Fruit fly (Drosophila melanogaster) whole organism, embryonic: ENCODE results near the gene CG43347.

Source experiments
- Bgb ChIP-seq: fragments of 200-800 bp; sonication (Bioruptor generic); IDR thresholded peaks from 2 replicates; pipeline ENCODE4 v1.3.6; 2022; ENCODE audit warnings: missing biosample characterization, missing genetic modification characterization; ENCODE audit not compliant: partially characterized antibody
- CG10321 ChIP-seq: fragments of 200-800 bp; sonication (Bioruptor generic); IDR thresholded peaks from 2 replicates; pipeline ENCODE4 v1.3.6; 2022; ENCODE audit warnings: missing biosample characterization, missing genetic modification characterization
- CG10366 ChIP-seq: fragments of 200-800 bp; sonication (Bioruptor generic); IDR thresholded peaks from 2 replicates; pipeline ENCODE4 v1.3.6; 2022; ENCODE audit warnings: missing biosample characterization, missing genetic modification characterization
- CG10654 ChIP-seq: fragments of 200-800 bp; sonication (Bioruptor generic); optimal IDR thresholded peaks from 2 replicates; lab custom pipeline; 2016; ENCODE audit warnings: missing biosample characterization, missing genetic modification characterization
- CG12299 ChIP-seq: fragments of 200-800 bp; sonication (Bioruptor generic); optimal IDR thresholded peaks from 2 replicates; lab custom pipeline; 2018; ENCODE audit warnings: missing biosample characterization, mild to moderate bottlenecking, missing genetic modification characterization
- CG12769 ChIP-seq: fragments of 200-800 bp; sonication (Bioruptor generic); optimal IDR thresholded peaks from 2 replicates; lab custom pipeline; 2019; ENCODE audit warnings: missing biosample characterization, mild to moderate bottlenecking, missing genetic modification characterization, moderate library complexity
- CG12942 ChIP-seq: fragments of 200-800 bp; sonication (Bioruptor generic); optimal IDR thresholded peaks from 3 replicates; lab custom pipeline; 2016; ENCODE audit warnings: missing biosample characterization, missing genetic modification characterization
- CG14441 ChIP-seq: fragments of 200-800 bp; sonication (Bioruptor generic); IDR thresholded peaks from 2 replicates; pipeline ENCODE4 v1.3.6; 2022; ENCODE audit warnings: missing biosample characterization, missing genetic modification characterization
- CG14860 ChIP-seq: fragments of 200-800 bp; sonication (Bioruptor generic); IDR thresholded peaks from 3 replicates; pipeline ENCODE4 v1.3.6; 2022; ENCODE audit warnings: missing biosample characterization, missing genetic modification characterization; ENCODE audit not compliant: partially characterized antibody
- CG1603 ChIP-seq: fragments of 200-800 bp; sonication (Bioruptor generic); optimal IDR thresholded peaks from 2 replicates; lab custom pipeline; 2019; ENCODE audit warnings: missing biosample characterization, mild to moderate bottlenecking, missing genetic modification characterization, moderate library complexity
- CG17612 ChIP-seq: fragments of 200-800 bp; sonication (Bioruptor generic); IDR thresholded peaks from 2 replicates; pipeline ENCODE4 v1.3.6; 2022; ENCODE audit warnings: missing biosample characterization, missing genetic modification characterization
- CG17829 ChIP-seq: fragments of 200-800 bp; optimal IDR thresholded peaks from 2 replicates; lab custom pipeline; 2019; ENCODE audit warnings: missing biosample characterization, mild to moderate bottlenecking, missing genetic modification characterization, moderate library complexity
- CG1792 ChIP-seq: fragments of 200-800 bp; sonication (Bioruptor generic); optimal IDR thresholded peaks from 2 replicates; lab custom pipeline; 2016; ENCODE audit warnings: missing biosample characterization, missing genetic modification characterization
- CG2129 ChIP-seq: fragments of 200-800 bp; sonication (Bioruptor generic); IDR thresholded peaks from 2 replicates; pipeline ENCODE4 v1.3.6; 2022; ENCODE audit warnings: missing biosample characterization, missing genetic modification characterization; ENCODE audit not compliant: partially characterized antibody
- CG3281 ChIP-seq: fragments of 200-800 bp; sonication (Bioruptor generic); optimal IDR thresholded peaks from 3 replicates; lab custom pipeline; 2017; ENCODE audit warnings: missing biosample characterization, mild to moderate bottlenecking, missing genetic modification characterization
- CG3847 ChIP-seq: fragments of 200-800 bp; sonication (Bioruptor generic); IDR thresholded peaks from 2 replicates; pipeline ENCODE4 v1.3.6; 2022; ENCODE audit warnings: missing biosample characterization, missing genetic modification characterization
- CG3995 ChIP-seq: fragments of 200-800 bp; sonication (Bioruptor generic); optimal IDR thresholded peaks from 3 replicates; lab custom pipeline; 2016; ENCODE audit warnings: missing biosample characterization, missing genetic modification characterization
- CG6689 ChIP-seq: fragments of 200-800 bp; sonication (Bioruptor generic); IDR thresholded peaks from 2 replicates; pipeline ENCODE4 v1.3.6; 2022; ENCODE audit warnings: missing biosample characterization, missing genetic modification characterization
- CG7556 ChIP-seq: fragments of 200-800 bp; sonication (Bioruptor generic); optimal IDR thresholded peaks from 2 replicates; lab custom pipeline; 2017; ENCODE audit warnings: missing biosample characterization, mild to moderate bottlenecking, missing genetic modification characterization
- CG8281 ChIP-seq: fragments of 200-800 bp; sonication (Bioruptor generic); optimal IDR thresholded peaks from 2 replicates; lab custom pipeline; 2018; ENCODE audit warnings: missing biosample characterization, mild to moderate bottlenecking, missing genetic modification characterization, moderate library complexity
- CG8388 ChIP-seq: fragments of 200-800 bp; sonication (Bioruptor generic); optimal IDR thresholded peaks from 2 replicates; lab custom pipeline; 2019; ENCODE audit warnings: missing biosample characterization, mild to moderate bottlenecking, missing genetic modification characterization, moderate library complexity
- CG8944 ChIP-seq: fragments of 200-800 bp; sonication (Bioruptor generic); optimal IDR thresholded peaks from 3 replicates; lab custom pipeline; 2016; ENCODE audit warnings: missing biosample characterization, missing genetic modification characterization
- CG9797 ChIP-seq: fragments of 200-800 bp; sonication (Bioruptor generic); optimal IDR thresholded peaks from 3 replicates; lab custom pipeline; 2018; ENCODE audit warnings: missing biosample characterization, mild to moderate bottlenecking, missing genetic modification characterization
- D ChIP-seq, 2 experiments: fragments of 200-800 bp in 1 of 2; fragments of >200 bp in 1 of 2; sonication (Bioruptor generic) in 1 of 2; optimal IDR thresholded peaks; 2 replicates in 1 of 2; 3 replicates in 1 of 2; lab custom pipeline; 2017; ENCODE audit warnings: mild to moderate bottlenecking in 1 of 2, missing biosample characterization in 1 of 2, missing genetic modification characterization in 1 of 2, missing genetic modification reagents in 1 of 2
- D19A ChIP-seq: fragments of 200-800 bp; optimal IDR thresholded peaks from 3 replicates; lab custom pipeline; 2019; ENCODE audit warnings: missing biosample characterization, mild to moderate bottlenecking, missing genetic modification characterization, moderate library complexity
- Dip3 ChIP-seq: fragments of 200-800 bp; sonication (Bioruptor generic); optimal IDR thresholded peaks from 3 replicates; lab custom pipeline; 2016; ENCODE audit warnings: missing biosample characterization, missing genetic modification characterization
- Dref ChIP-seq: fragments of 200-800 bp; sonication (Bioruptor generic); IDR thresholded peaks from 2 replicates; pipeline ENCODE4 v1.3.6; 2022; ENCODE audit warnings: missing biosample characterization, missing genetic modification characterization
- H2.0 ChIP-seq: fragments of 200-800 bp; sonication (Bioruptor generic); IDR thresholded peaks from 2 replicates; pipeline ENCODE4 v1.3.6; 2022; ENCODE audit warnings: missing biosample characterization, missing genetic modification characterization
- Hr39 ChIP-seq: fragments of >200 bp; optimal IDR thresholded peaks from 2 replicates; lab custom pipeline; 2017
- Lim3 ChIP-seq: fragments of 200-800 bp; sonication (Bioruptor generic); IDR thresholded peaks from 2 replicates; pipeline ENCODE4 v1.3.6; 2022; ENCODE audit warnings: missing biosample characterization, missing genetic modification characterization
- Med ChIP-seq: fragments of 200-800 bp; sonication (Bioruptor generic); peaks from one replicate; lab custom pipeline; 2016; ENCODE audit warnings: missing biosample characterization, missing genetic modification characterization, mild to moderate bottlenecking, inconsistent platforms, moderate library complexity
- Neu2 ChIP-seq: fragments of 200-800 bp; sonication (Bioruptor generic); optimal IDR thresholded peaks from 3 replicates; lab custom pipeline; 2016; ENCODE audit warnings: missing biosample characterization, missing genetic modification characterization, borderline replicate concordance
- PHDP ChIP-seq: fragments of 200-800 bp; sonication (Bioruptor generic); optimal IDR thresholded peaks from 3 replicates; lab custom pipeline; 2018; ENCODE audit warnings: missing biosample characterization, mild to moderate bottlenecking, missing genetic modification characterization, moderate library complexity
- Rx ChIP-seq: fragments of 200-800 bp; sonication (Bioruptor generic); IDR thresholded peaks from 2 replicates; pipeline ENCODE4 v1.3.6; 2022; ENCODE audit warnings: missing biosample characterization, missing genetic modification characterization
- Sin3A ChIP-seq: fragments of >200 bp; optimal IDR thresholded peaks from 2 replicates; lab custom pipeline; 2018
- Sry-δ ChIP-seq: fragments of 200-800 bp; sonication (Bioruptor generic); optimal IDR thresholded peaks from 2 replicates; lab custom pipeline; 2016; ENCODE audit warnings: missing biosample characterization, missing genetic modification characterization
- Xbp1 ChIP-seq: fragments of 200-800 bp; sonication (Bioruptor generic); optimal IDR thresholded peaks from 3 replicates; lab custom pipeline; 2016; ENCODE audit warnings: missing biosample characterization, mild to moderate bottlenecking, missing genetic modification characterization
- btn ChIP-seq: fragments of 200-800 bp; sonication (Bioruptor generic); optimal IDR thresholded peaks from 2 replicates; lab custom pipeline; 2016; ENCODE audit warnings: missing biosample characterization, missing genetic modification characterization
- cad ChIP-seq: fragments of >200 bp; optimal IDR thresholded peaks from 2 replicates; lab custom pipeline; 2017; ENCODE audit warnings: missing biosample characterization, missing genetic modification characterization
- caup ChIP-seq: fragments of 200-800 bp; sonication (Bioruptor generic); optimal IDR thresholded peaks from 3 replicates; lab custom pipeline; 2017; ENCODE audit warnings: missing biosample characterization, mild to moderate bottlenecking, missing genetic modification characterization, moderate library complexity; ENCODE audit not compliant: severe bottlenecking
- croc ChIP-seq: fragments of 200-800 bp; sonication (Bioruptor generic); conservative IDR thresholded peaks from 3 replicates; pipeline ENCODE4 v1.3.6; 2022; ENCODE audit warnings: missing biosample characterization, missing genetic modification characterization
- danr ChIP-seq: fragments of 200-800 bp; sonication (Bioruptor generic); IDR thresholded peaks from 2 replicates; pipeline ENCODE4 v1.3.6; 2022; ENCODE audit warnings: missing biosample characterization, missing genetic modification characterization
- dati ChIP-seq: fragments of 200-800 bp; sonication (Bioruptor generic); IDR thresholded peaks from 2 replicates; pipeline ENCODE4 v1.3.6; 2022; ENCODE audit warnings: missing biosample characterization, missing genetic modification characterization
- dimm ChIP-seq: fragments of 200-800 bp; sonication (Bioruptor generic); IDR thresholded peaks from 2 replicates; pipeline ENCODE4 v1.3.6; 2022; ENCODE audit warnings: missing biosample characterization, missing genetic modification characterization
- fd96Cb ChIP-seq: fragments of 200-800 bp; sonication (Bioruptor generic); optimal IDR thresholded peaks from 2 replicates; lab custom pipeline; 2018; ENCODE audit warnings: missing biosample characterization, mild to moderate bottlenecking, missing genetic modification characterization, moderate library complexity
- gce ChIP-seq: fragments of 200-800 bp; sonication (Bioruptor generic); IDR thresholded peaks from 3 replicates; pipeline ENCODE4 v1.3.6; 2022; ENCODE audit warnings: missing biosample characterization, missing genetic modification characterization
- h ChIP-seq: fragments of >200 bp; optimal IDR thresholded peaks from 2 replicates; lab custom pipeline; 2017
- jing ChIP-seq: fragments of 200-800 bp; sonication (Bioruptor generic); optimal IDR thresholded peaks from 2 replicates; lab custom pipeline; 2018; ENCODE audit warnings: missing biosample characterization, mild to moderate bottlenecking, missing genetic modification characterization
- nau ChIP-seq: fragments of 200-800 bp; sonication (Bioruptor generic); optimal IDR thresholded peaks from 3 replicates; lab custom pipeline; 2017; ENCODE audit warnings: missing biosample characterization, mild to moderate bottlenecking, missing genetic modification characterization, missing genetic modification reagents
- pros ChIP-seq: fragments of 200-800 bp; sonication (Bioruptor generic); optimal IDR thresholded peaks from 3 replicates; lab custom pipeline; 2019; ENCODE audit warnings: missing biosample characterization, mild to moderate bottlenecking, missing genetic modification characterization, moderate library complexity
- z ChIP-seq: fragments of 200-800 bp; sonication (Bioruptor generic); IDR thresholded peaks from 3 replicates; pipeline ENCODE4 v1.3.6; 2022; ENCODE audit warnings: missing biosample characterization, missing genetic modification characterization
- zfh1 ChIP-seq: fragments of 200-800 bp; sonication (Bioruptor generic); IDR thresholded peaks from 3 replicates; pipeline ENCODE4 v1.3.6; 2022; ENCODE audit warnings: missing biosample characterization, missing genetic modification characterization

CG43347 gene

DNA sequence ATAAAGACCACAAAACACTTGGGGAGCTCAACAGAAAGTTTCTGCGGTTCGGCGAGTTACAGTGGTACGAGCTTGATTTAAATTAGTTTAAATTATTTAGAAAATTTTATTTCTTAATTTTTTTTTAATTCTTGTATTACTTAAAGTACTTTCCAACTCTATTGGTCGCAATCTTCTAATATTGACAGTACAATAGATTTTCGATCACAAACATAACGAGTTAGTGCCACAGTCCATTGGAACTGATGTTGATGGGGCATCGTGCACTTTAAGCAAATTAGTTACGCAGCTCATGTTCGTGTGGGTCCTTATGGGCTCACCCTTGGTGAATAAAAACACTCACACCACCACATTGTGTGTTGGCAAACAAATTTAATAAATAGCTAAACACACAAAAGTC, 46.4 kb downstream of the CG43347 start (continued):
- no peak for TF ChIP-seq CG10321 (GFP tag; lab: Robert Waterston, UW)
- peak; percentile 53; the same call in 1 of the 2 replicates for TF ChIP-seq CG6689 (GFP tag; lab: Robert Waterston, UW)
- TF ChIP-seq H2.0 (GFP tag; lab: Robert Waterston, UW) = peak; percentile 47
- no peak for TF ChIP-seq croc (GFP tag; lab: Robert Waterston, UW)
- peak; percentile 2 for TF ChIP-seq CG12942
- TF ChIP-seq danr = no peak
- TF ChIP-seq CG17829 (tag; lab: Kevin White, UChicago) = peak; percentile 31
- peak; percentile 12 for TF ChIP-seq CG1603
- TF ChIP-seq z (GFP tag; lab: Robert Waterston, UW) = no peak
- no peak for TF ChIP-seq CG12769 (tag; lab: Kevin White, UChicago)
- TF ChIP-seq fd96Cb (tag; lab: Kevin White, UChicago) = peak; percentile 53
- no peak for TF ChIP-seq Hr39 (lab: Kevin White, UChicago)
- TF ChIP-seq btn (GFP tag; lab: Kevin White, UChicago) = no peak
- TF ChIP-seq gce (GFP tag; lab: Robert Waterston, UW) = peak; percentile 71; the same call in 2 of the 3 replicates
- TF ChIP-seq CG10366 = peak; percentile 61
- TF ChIP-seq CG8388 (GFP tag; lab: Kevin White, UChicago) = peak; percentile 40
- TF ChIP-seq CG10654 (GFP tag; lab: Kevin White, UChicago) = peak; percentile 25
- TF ChIP-seq cad = no peak
- no peak for TF ChIP-seq caup (GFP tag; lab: Kevin White, UChicago)
- TF ChIP-seq D19A = peak; percentile 45
- TF ChIP-seq CG3281 = peak; percentile 54
- TF ChIP-seq nau (GFP tag; lab: Kevin White, UChicago) = no peak
- TF ChIP-seq Sin3A (lab: Kevin White, UChicago) = no peak
- TF ChIP-seq CG3847 (GFP tag; lab: Robert Waterston, UW) = peak; percentile 21; the same call in 1 of the 2 replicates
- TF ChIP-seq pros (GFP tag; lab: Kevin White, UChicago) = no peak
- no peak for TF ChIP-seq CG9797
- no peak for TF ChIP-seq h (lab: Kevin White, UChicago)
- TF ChIP-seq CG3995 (GFP tag; lab: Kevin White, UChicago) = no peak
- TF ChIP-seq CG17612 (GFP tag; lab: Robert Waterston, UW) = no peak
- TF ChIP-seq Rx (GFP tag; lab: Robert Waterston, UW) = 0 out of 2 replicates have a peak, but pooled peaks have one; percentile 4
- no peak for TF ChIP-seq dati
- no peak for TF ChIP-seq Dip3 (GFP tag; lab: Kevin White, UChicago)
- no peak for TF ChIP-seq dimm (GFP tag; lab: Robert Waterston, UW)
- no peak for TF ChIP-seq CG2129 (GFP tag; lab: Robert Waterston, UW)
- peak; percentile 62; the same call in 2 of the 3 replicates for TF ChIP-seq zfh1 (GFP tag; lab: Robert Waterston, UW)
- no peak for TF ChIP-seq CG8281 (tag; lab: Kevin White, UChicago)
- peak; percentile 32 for TF ChIP-seq Xbp1 (GFP tag; lab: Kevin White, UChicago)
- TF ChIP-seq Med (GFP tag; lab: Kevin White, UChicago) = peak; percentile 81
- TF ChIP-seq CG7556 (GFP tag; lab: Kevin White, UChicago) = peak; percentile 70
- peak; percentile 65; the same call in 1 of the 2 replicates for TF ChIP-seq Lim3
- TF ChIP-seq Bgb (GFP tag; lab: Robert Waterston, UW) = no peak
- peak; percentile 15 for TF ChIP-seq CG12299 (tag; lab: Kevin White, UChicago)
- no peak for TF ChIP-seq CG1792
- TF ChIP-seq PHDP = peak; percentile 63
- TF ChIP-seq Sry-δ (GFP tag; lab: Kevin White, UChicago) = no peak
- TF ChIP-seq Dref (GFP tag; lab: Robert Waterston, UW) = no peak
- TF ChIP-seq Neu2 = no peak
- no peak for TF ChIP-seq jing (GFP tag; lab: Kevin White, UChicago)
- no peak for TF ChIP-seq CG8944
- TF ChIP-seq D (optimal IDR thresholded peaks at IDR 0.05; lab: Kevin White, UChicago) = no peak
- peak; percentile 21 for TF ChIP-seq D (GFP tag; optimal IDR thresholded peaks at IDR 0.05; lab: Kevin White, UChicago)
- peak; percentile 67 for TF ChIP-seq CG14441 (GFP tag; lab: Robert Waterston, UW)
- TF ChIP-seq CG14860 (GFP tag; lab: Robert Waterston, UW) = no peak
